Worm (Caenorhabditis elegans): Measurements from ENCODE around the gene T01E8.8.

DNA sequence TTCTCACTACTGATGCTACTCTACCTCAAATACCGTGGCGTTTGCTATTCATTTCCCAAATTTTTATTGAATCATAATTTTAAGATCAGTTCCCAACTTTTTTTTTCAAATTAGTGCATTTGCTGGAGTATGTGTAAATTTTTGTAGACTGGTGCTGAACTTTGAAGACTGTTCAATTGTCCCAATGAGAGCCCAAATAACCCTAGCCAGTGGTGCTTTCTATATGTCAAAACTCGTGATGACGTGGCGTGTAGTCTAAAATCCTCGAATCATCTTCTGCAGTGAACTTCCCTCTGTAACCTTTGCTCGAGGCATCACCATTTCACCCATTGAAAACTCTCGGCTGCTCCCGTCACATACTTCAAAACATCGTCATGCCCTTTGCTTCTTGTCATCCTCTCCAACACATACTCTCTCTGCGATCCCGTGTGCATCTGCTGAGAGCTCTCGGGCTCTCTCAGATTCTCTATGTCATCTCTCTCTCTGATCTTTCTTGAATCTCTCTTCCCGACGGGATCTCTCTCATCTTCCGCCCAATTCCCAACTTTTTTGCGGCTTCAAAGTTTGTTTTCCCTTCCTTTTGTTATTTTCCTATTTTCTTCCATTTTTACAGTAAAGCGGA is 26.5 kb upstream of the T01E8.8 start:
- TF ChIP-seq lin-11 (tag; optimal IDR thresholded peaks at IDR 0.05) (no peak), Y22D7AL.16 (tag; optimal IDR thresholded peaks at IDR 0.05) (no peak), fkh-10 (GFP tag; optimal IDR thresholded peaks at IDR 0.05) (no peak), ceh-6 (GFP tag; optimal IDR thresholded peaks at IDR 0.05) (no peak), pros-1 (tag; optimal IDR thresholded peaks at IDR 0.05) (no peak), hlh-15 (tag; optimal IDR thresholded peaks at IDR 0.05) (no peak)

Measured in whole organism, late embryonic.